Fruit fly (Drosophila melanogaster): ENCODE measurements around the gene CG43335.

CG43335 gene

DNA sequence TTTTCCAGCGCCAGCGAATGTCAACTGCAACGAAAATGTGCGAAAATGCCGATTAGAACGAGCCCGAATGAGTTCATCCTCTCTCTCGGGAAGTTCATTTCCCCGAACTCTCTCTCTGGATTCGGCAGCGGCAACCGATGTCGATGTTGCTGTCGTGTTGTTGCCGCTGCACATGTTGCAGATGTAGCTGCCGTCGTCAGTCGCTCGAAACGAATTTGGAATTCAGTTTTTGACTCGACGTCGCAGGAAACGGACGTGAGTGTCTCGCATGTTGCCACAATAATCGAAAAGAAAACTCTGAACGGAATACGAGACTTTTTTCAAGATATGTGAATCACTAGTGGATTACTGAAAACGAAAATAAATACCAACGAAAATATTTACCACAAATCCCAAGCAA lies 30.7 kb downstream of the CG43335 start, which contains the start of gene pxb (continued):
- peak; percentile 50 for TF ChIP-seq CG17328 (GFP tag; IDR thresholded peaks at IDR 0.05)
- TF ChIP-seq CG4360 (GFP tag; IDR thresholded peaks at IDR 0.05): peak; percentile 79
- peak; percentile 98 for TF ChIP-seq CG2199 (GFP tag; IDR thresholded peaks at IDR 0.05)
- peak; percentile 97 for TF ChIP-seq Deaf1 (tag; optimal IDR thresholded peaks at IDR 0.05)
- TF ChIP-seq NC2β (GFP tag; optimal IDR thresholded peaks at IDR 0.05): peak; percentile 35
- TF ChIP-seq lmd (GFP tag; IDR thresholded peaks at IDR 0.05): no peak
- peak; percentile 30 for TF ChIP-seq CG1603 (tag; optimal IDR thresholded peaks at IDR 0.05)
- TF ChIP-seq Dad (GFP tag; optimal IDR thresholded peaks at IDR 0.05): no peak
- TF ChIP-seq rib (GFP tag; IDR thresholded peaks at IDR 0.05): 0 out of 2 replicates have a peak, but pooled peaks have one; percentile 19
- TF ChIP-seq CG17359 (tag; optimal IDR thresholded peaks at IDR 0.05): peak; percentile 24
- TF ChIP-seq CG18476 (GFP tag; optimal IDR thresholded peaks at IDR 0.05): no peak
- no peak for TF ChIP-seq CG14441 (GFP tag; IDR thresholded peaks at IDR 0.05)
- TF ChIP-seq Med (GFP tag): peak; percentile 85
- peak; percentile 3 for TF ChIP-seq CG3838 (GFP tag; optimal IDR thresholded peaks at IDR 0.05)
- TF ChIP-seq CG10959 (GFP tag; IDR thresholded peaks at IDR 0.05): no peak
- TF ChIP-seq yki (optimal IDR thresholded peaks at IDR 0.05): no peak
- peak in 1 of 2 experiments; percentile 2 for TF ChIP-seq Hr51 (GFP tag; optimal IDR thresholded peaks at IDR 0.05)
- TF ChIP-seq H2.0 (GFP tag; IDR thresholded peaks at IDR 0.05): no peak
- TF ChIP-seq Ets65A (GFP tag): peak; percentile 86
- peak; percentile 70; the same call in 2 of the 3 replicates for TF ChIP-seq zen2 (GFP tag; IDR thresholded peaks at IDR 0.05; ENCODE audit: partially characterized antibody)
- no peak for TF ChIP-seq toy (GFP tag; IDR thresholded peaks at IDR 0.05)
- peak; percentile 8 for TF ChIP-seq HmgZ (tag; optimal IDR thresholded peaks at IDR 0.05)
- peak; percentile 26 for TF ChIP-seq abd-A (tag; optimal IDR thresholded peaks at IDR 0.05)
- no peak for TF ChIP-seq Hey (tag; optimal IDR thresholded peaks at IDR 0.05)
- peak; percentile 3 for TF ChIP-seq CG13424 (tag; optimal IDR thresholded peaks at IDR 0.05)
- TF ChIP-seq Gug (GFP tag; IDR thresholded peaks at IDR 0.05): no peak
- TF ChIP-seq CG6254 (GFP tag; optimal IDR thresholded peaks at IDR 0.05): no peak
- TF ChIP-seq bsh (GFP tag; optimal IDR thresholded peaks at IDR 0.05): peak; percentile 5 to 19
- TF ChIP-seq CG14014 (GFP tag; IDR thresholded peaks at IDR 0.05): no peak
- TF ChIP-seq nerfin-2 (GFP tag; IDR thresholded peaks at IDR 0.05; ENCODE audit: partially characterized antibody): peak; percentile 45; the same call in 1 of the 2 replicates
- TF ChIP-seq Jarid2 (GFP tag; optimal IDR thresholded peaks at IDR 0.05): peak; percentile 99
- TF ChIP-seq pan (optimal IDR thresholded peaks at IDR 0.05): no peak
- TF ChIP-seq pan (GFP tag; optimal IDR thresholded peaks at IDR 0.05 in 1 of 2, IDR thresholded peaks at IDR 0.05 in 1 of 2): peak in 1 of 2 experiments; percentile 49
- TF ChIP-seq CG14860 (GFP tag; IDR thresholded peaks at IDR 0.05; ENCODE audit: partially characterized antibody): no peak
- TF ChIP-seq Scr (GFP tag; IDR thresholded peaks at IDR 0.05; ENCODE audit: partially characterized antibody): 0 out of 2 replicates have a peak, but pooled peaks have one; percentile 26
- peak; percentile 5 for TF ChIP-seq CG13775 (GFP tag; optimal IDR thresholded peaks at IDR 0.05)
- no peak for TF ChIP-seq ems (GFP tag; optimal IDR thresholded peaks at IDR 0.05)
- peak; percentile 59; the same call in 1 of the 2 replicates for TF ChIP-seq Drgx (GFP tag; IDR thresholded peaks at IDR 0.05)
- peak; percentile 86 for TF ChIP-seq HLHmδ (GFP tag; optimal IDR thresholded peaks at IDR 0.05)
- TF ChIP-seq nerfin-1 (tag; optimal IDR thresholded peaks at IDR 0.05): peak; percentile 55
- TF ChIP-seq zen (tag; optimal IDR thresholded peaks at IDR 0.05): peak; percentile 2
- peak; percentile 21 for TF ChIP-seq CG12391 (tag; optimal IDR thresholded peaks at IDR 0.05)
- no peak for TF ChIP-seq CG6272 (GFP tag; IDR thresholded peaks at IDR 0.05)
- TF ChIP-seq CG5953 (GFP tag; IDR thresholded peaks at IDR 0.05): no peak
- no peak for TF ChIP-seq CG2129 (GFP tag; IDR thresholded peaks at IDR 0.05; ENCODE audit: partially characterized antibody)
- TF ChIP-seq zfh1 (GFP tag; IDR thresholded peaks at IDR 0.05): peak; percentile 52; the same call in 2 of the 3 replicates
- peak; percentile 23 for TF ChIP-seq CG10979 (tag; optimal IDR thresholded peaks at IDR 0.05)
- TF ChIP-seq CG7372 (GFP tag; IDR thresholded peaks at IDR 0.05): no peak
- peak; percentile 21 for TF ChIP-seq CG15601 (tag; optimal IDR thresholded peaks at IDR 0.05)
- peak; percentile 15 for TF ChIP-seq Xbp1 (GFP tag; optimal IDR thresholded peaks at IDR 0.05)
- no peak for TF ChIP-seq repo (GFP tag; optimal IDR thresholded peaks at IDR 0.05)
